Fruit fly (Drosophila melanogaster): ENCODE results near the gene BomBc3.
A peak's percentile ranks its signal among the peaks of the same experiment; 100 is the strongest.

DNA sequence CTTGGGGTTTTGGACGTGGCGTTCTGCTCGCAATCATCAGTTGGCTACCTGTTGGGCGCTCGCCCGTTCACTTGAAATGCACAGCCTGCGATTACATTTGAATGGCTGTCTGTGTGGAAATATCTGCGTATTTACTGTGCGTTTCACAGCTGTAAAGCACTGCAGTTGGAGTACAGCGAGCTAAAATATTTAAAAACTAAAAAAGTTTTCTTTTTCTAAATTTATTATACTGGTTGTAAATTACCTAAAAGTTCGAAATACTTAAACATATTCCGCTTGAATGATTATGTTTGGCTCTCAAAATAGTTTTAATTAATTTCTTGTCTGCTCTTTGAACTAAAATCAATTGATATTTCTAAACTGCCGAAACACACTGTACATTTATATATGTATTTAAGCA, 40.6 kb upstream of the BomBc3 start:
- TF ChIP-seq cyc (GFP tag; optimal IDR thresholded peaks at IDR 0.05) (no peak), acj6 (GFP tag; optimal IDR thresholded peaks at IDR 0.05) (peak; percentile 12), Eip93F (GFP tag; optimal IDR thresholded peaks at IDR 0.05) (no peak), CG6854 (GFP tag; optimal IDR thresholded peaks at IDR 0.05) (no peak), Eip75B (GFP tag; optimal IDR thresholded peaks at IDR 0.05) (no peak), eg (GFP tag; IDR thresholded peaks at IDR 0.05) (peak; percentile 40; the same call in 1 of the 3 replicates), svp (GFP tag) (peak; percentile 54), CG16779 (tag; optimal IDR thresholded peaks at IDR 0.05) (no peak)
